Worm (Caenorhabditis elegans) whole organism, mixed stage, embryonic: ENCODE measurements around the gene sri-7.

Experiments
- cnd-1 ChIP-seq: fragments of 200-800 bp; sonication (Bioruptor generic); optimal IDR thresholded peaks from 2 replicates; lab custom pipeline; 2018; ENCODE audit warnings: mild to moderate bottlenecking, missing genetic modification characterization, missing compliant biosample characterization
- flh-1 ChIP-seq: fragments of 200-800 bp; sonication (Bioruptor generic); optimal IDR thresholded peaks from 2 replicates; lab custom pipeline; 2018; ENCODE audit warnings: mild to moderate bottlenecking, missing genetic modification characterization, moderate library complexity, missing compliant biosample characterization
- nhr-12 ChIP-seq: fragments of 150-350 bp; optimal IDR thresholded peaks from 2 replicates; lab custom pipeline; 2014; ENCODE audit warnings: missing biosample characterization, missing genetic modification characterization
- nhr-237 ChIP-seq: fragments of 150-350 bp; optimal IDR thresholded peaks from 2 replicates; lab custom pipeline; 2014; ENCODE audit warnings: missing biosample characterization, missing genetic modification characterization
- pha-4 ChIP-seq: fragments of 150-350 bp; optimal IDR thresholded peaks from 2 replicates; lab custom pipeline; 2018; ENCODE audit warnings: missing biosample characterization, missing genetic modification reagents, missing genetic modification characterization
- sptf-1 ChIP-seq: sonication (generic microtip); optimal IDR thresholded peaks from 2 replicates; lab custom pipeline; 2017; ENCODE audit warnings: mild to moderate bottlenecking, missing genetic modification characterization, moderate library complexity, missing compliant biosample characterization
- unc-62 ChIP-seq: fragments of 150-350 bp; optimal IDR thresholded peaks from 2 replicates; lab custom pipeline; 2014; ENCODE audit warnings: missing biosample characterization, missing genetic modification reagents, missing genetic modification characterization

DNA sequence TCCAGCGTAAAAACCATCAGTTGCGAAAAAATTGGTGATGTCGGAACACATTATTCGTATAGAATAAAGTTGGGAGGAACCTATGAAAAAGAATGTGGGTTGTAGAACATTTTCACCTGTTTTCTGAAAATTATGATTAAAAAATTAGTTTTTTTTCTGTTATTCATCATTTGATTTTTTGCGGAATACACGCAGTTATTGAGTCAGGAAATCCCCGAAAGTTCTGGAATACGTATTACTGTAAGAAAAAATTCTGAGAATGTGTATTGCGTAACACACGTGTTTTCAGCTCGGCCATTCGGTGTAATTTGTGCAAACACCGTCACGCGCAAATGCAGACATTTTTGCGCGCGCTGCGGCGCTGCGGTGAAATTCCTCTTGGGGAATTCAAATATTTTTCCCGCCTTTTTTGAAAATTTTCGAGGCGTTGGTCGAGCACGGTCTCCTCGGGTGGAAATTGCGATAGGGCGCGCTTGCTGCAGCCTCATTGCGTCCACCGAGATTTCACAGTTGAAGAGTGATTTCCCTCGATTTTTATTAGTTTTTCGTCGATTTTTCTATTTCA is 11.2 kb upstream of the sri-7 start, which contains the start of gene srh-170:
- no peak for TF ChIP-seq nhr-237 (tag; lab: Kevin White, UChicago)
- TF ChIP-seq sptf-1 (tag; lab: Kevin White, UChicago) = no peak
- no peak for TF ChIP-seq unc-62 (GFP tag; lab: Kevin White, UChicago)
- TF ChIP-seq pha-4 (tag; lab: Kevin White, UChicago) = no peak
- TF ChIP-seq nhr-12 (tag; lab: Kevin White, UChicago) = no peak
- TF ChIP-seq flh-1 = no peak
- no peak for TF ChIP-seq cnd-1 (tag; lab: Kevin White, UChicago)
